Fruit fly (Drosophila melanogaster) Kc167 (cell line): Measurements from ENCODE around the gene Sgs5bis.

Experiments
- Myc ChIP-seq: fragments of >200 bp; optimal IDR thresholded peaks from 2 replicates; lab custom pipeline; 2017; ENCODE audit warnings: missing external identifiers
- psq ChIP-seq: fragments of >200 bp; optimal IDR thresholded peaks from 2 replicates; lab custom pipeline; 2017; ENCODE audit warnings: missing external identifiers

dm6 chr3R:17611411-17611810 lies 17.2 kb downstream of the Sgs5bis start, which contains the start of gene Edg91:
- TF ChIP-seq Myc (lab: Kevin White, UChicago): no peak
- no peak for TF ChIP-seq psq (lab: Kevin White, UChicago)
